Worm (Caenorhabditis elegans): ENCODE measurements around the gene F31D5.1.

F31D5.1 gene

DNA sequence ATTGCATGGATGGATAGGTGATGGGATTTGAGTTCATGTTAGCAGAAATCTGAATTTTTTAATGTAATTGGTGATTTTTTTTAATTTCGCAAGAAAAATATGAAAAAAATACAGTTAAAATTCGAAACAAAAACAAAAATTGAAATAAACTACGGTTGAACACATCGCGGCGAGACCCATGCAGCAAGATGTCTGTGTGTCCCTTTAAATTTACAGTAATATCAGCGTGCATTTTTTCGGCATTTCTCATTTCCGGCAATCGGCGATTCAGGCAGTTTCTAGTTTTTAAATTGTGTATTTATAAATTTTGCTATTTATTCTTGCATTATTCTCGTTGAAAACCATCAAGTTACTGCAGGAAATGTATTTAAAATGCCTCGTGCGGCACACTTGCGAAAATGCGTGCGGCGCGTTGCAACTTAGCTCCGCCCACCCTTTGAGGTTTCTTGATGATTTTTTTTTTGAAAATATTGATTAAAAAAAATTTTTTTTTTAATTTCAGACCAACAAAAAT lies 18.6 kb downstream of the F31D5.1 start, which contains the start of the genes fbxc-44 and C16A11.2:
Gene fbxc-44 (minus strand): TSS at position 51 of the 514 bp plus-strand sequence.
Gene C16A11.2 (plus strand): TSS at position 503 of the 514 bp plus-strand sequence.
- TF ChIP-seq dpl-1 (GFP tag; optimal IDR thresholded peaks at IDR 0.05) (peak; percentile 0), mep-1 (tag; optimal IDR thresholded peaks at IDR 0.05) (peak; percentile 39), dmd-9 (GFP tag; IDR thresholded peaks at IDR 0.05) (no peak), hif-1 (tag; optimal IDR thresholded peaks at IDR 0.05) (peak in 1 of 2 experiments; percentile 15), mes-2 (tag; optimal IDR thresholded peaks at IDR 0.05; ENCODE audit: poor library complexity, severe bottlenecking) (peak; percentile 90), nhr-102 (tag; optimal IDR thresholded peaks at IDR 0.05) (no peak), daf-16 (GFP tag; optimal IDR thresholded peaks at IDR 0.05) (peak in 1 of 2 experiments; percentile 3), daf-16 (tag; optimal IDR thresholded peaks at IDR 0.05) (peak; percentile 32), unc-130 (GFP tag; optimal IDR thresholded peaks at IDR 0.05) (peak; percentile 72), zfp-2 (tag; optimal IDR thresholded peaks at IDR 0.05) (no peak), nhr-237 (tag; optimal IDR thresholded peaks at IDR 0.05) (no peak), snpc-1.2 (GFP tag; IDR thresholded peaks at IDR 0.05) (0 out of 2 replicates have a peak, but pooled peaks have one; percentile 22), lsy-2 (tag; optimal IDR thresholded peaks at IDR 0.05) (peak in 1 of 2 experiments; percentile 62), lin-38 (GFP tag; IDR thresholded peaks at IDR 0.05) (peak; percentile 64), fos-1 (tag; optimal IDR thresholded peaks at IDR 0.05) (no peak), aha-1 (tag) (peak; percentile 70), daf-12 (tag; optimal IDR thresholded peaks at IDR 0.05) (no peak), pha-4 (GFP tag; IDR thresholded peaks at IDR 0.05) (peak; percentile 29; the same call in 1 of the 2 replicates), pha-4 (tag; optimal IDR thresholded peaks at IDR 0.05) (no peak), ama-1 (optimal IDR thresholded peaks at IDR 0.05) (no peak), lin-13 (GFP tag; optimal IDR thresholded peaks at IDR 0.05) (no peak), ces-1 (GFP tag; optimal IDR thresholded peaks at IDR 0.05) (no peak), tag-97 (GFP tag; IDR thresholded peaks at IDR 0.05) (no peak), ZK546.5 (tag; optimal IDR thresholded peaks at IDR 0.05) (no peak), nhr-42 (GFP tag; IDR thresholded peaks at IDR 0.05) (no peak), ZK337.2 (GFP tag; IDR thresholded peaks at IDR 0.05) (no peak), tra-1 (GFP tag; IDR thresholded peaks at IDR 0.05) (no peak), Y48G9A.11 (GFP tag; IDR thresholded peaks at IDR 0.05) (0 out of 2 replicates have a peak, but pooled peaks have one; percentile 14), hlh-30 (tag; optimal IDR thresholded peaks at IDR 0.05; ENCODE audit: insufficient read depth) (no peak), ceh-44 (GFP tag; IDR thresholded peaks at IDR 0.05) (no peak), ceh-62 (tag; optimal IDR thresholded peaks at IDR 0.05) (no peak), hmg-1.1 (GFP tag; IDR thresholded peaks at IDR 0.05) (peak; percentile 59), zfp-3 (GFP tag; conservative IDR thresholded peaks at IDR 0.05) (no peak), rbr-2 (tag; optimal IDR thresholded peaks at IDR 0.05) (peak; percentile 20)

DNA sequence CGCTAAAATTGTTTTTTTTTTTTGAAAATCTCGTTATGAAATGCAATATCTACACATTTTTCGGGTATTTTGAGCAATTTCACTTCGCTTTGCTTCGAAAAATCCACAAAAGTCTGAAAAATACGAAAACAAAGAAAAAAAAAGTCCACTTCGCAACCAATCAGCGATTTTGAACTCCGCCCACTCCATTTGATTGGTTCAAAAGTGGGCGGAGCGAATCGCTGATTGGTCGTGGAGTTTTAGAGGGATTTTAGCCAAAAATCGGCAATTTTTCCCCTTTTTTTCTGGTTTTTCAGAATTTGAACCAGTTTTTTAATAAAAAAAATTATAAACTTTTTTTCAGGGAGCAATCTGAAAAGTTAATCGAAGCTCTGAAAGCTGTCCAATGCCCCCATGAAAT lies 19.8 kb downstream of the F31D5.1 start:
- TF ChIP-seq saeg-2 (GFP tag; IDR thresholded peaks at IDR 0.05) (no peak), Y5F2A.4 (GFP tag; optimal IDR thresholded peaks at IDR 0.05) (no peak), hlh-11 (tag; optimal IDR thresholded peaks at IDR 0.05) (no peak), D1046.2 (GFP tag; IDR thresholded peaks at IDR 0.05) (no peak), ceh-82 (tag; optimal IDR thresholded peaks at IDR 0.05) (no peak), egl-43 (GFP tag; IDR thresholded peaks at IDR 0.05) (no peak), lin-29 (GFP tag; IDR thresholded peaks at IDR 0.05) (no peak), egl-27 (tag; optimal IDR thresholded peaks at IDR 0.05) (no peak), sdz-12 (GFP tag; optimal IDR thresholded peaks at IDR 0.05) (no peak), T26A8.4 (GFP tag; IDR thresholded peaks at IDR 0.05) (no peak), nhr-111 (GFP tag; optimal IDR thresholded peaks at IDR 0.05) (no peak), aly-2 (tag; optimal IDR thresholded peaks at IDR 0.05) (no peak)

All from whole organism, L4 larva.